Fruit fly (Drosophila melanogaster) whole organism, embryonic: Measurements from ENCODE around the gene Naam.

Source experiments
- B-H1 ChIP-seq: fragments of 200-800 bp; sonication (Bioruptor generic); IDR thresholded peaks from 3 replicates; pipeline ENCODE4 v1.3.6; 2022; ENCODE audit warnings: missing biosample characterization, missing genetic modification characterization
- CG10431 ChIP-seq: fragments of 200-800 bp; sonication (Bioruptor generic); optimal IDR thresholded peaks from 3 replicates; lab custom pipeline; 2018; ENCODE audit warnings: missing biosample characterization, mild to moderate bottlenecking, missing genetic modification characterization
- CG10543 ChIP-seq: fragments of 200-800 bp; sonication (Bioruptor generic); optimal IDR thresholded peaks from 3 replicates; lab custom pipeline; 2017; ENCODE audit warnings: missing biosample characterization, mild to moderate bottlenecking, missing genetic modification characterization, moderate library complexity
- CG10654 ChIP-seq: fragments of 200-800 bp; sonication (Bioruptor generic); optimal IDR thresholded peaks from 2 replicates; lab custom pipeline; 2016; ENCODE audit warnings: missing biosample characterization, missing genetic modification characterization
- CG11560 ChIP-seq: fragments of 200-800 bp; sonication (Bioruptor generic); IDR thresholded peaks from 3 replicates; pipeline ENCODE4 v1.3.6; 2022; ENCODE audit warnings: missing biosample characterization, missing genetic modification characterization
- CG1233 ChIP-seq: fragments of 200-800 bp; sonication (Bioruptor generic); optimal IDR thresholded peaks from 4 replicates; lab custom pipeline; 2018; ENCODE audit warnings: missing biosample characterization, mild to moderate bottlenecking, missing genetic modification characterization
- CG14965 ChIP-seq: fragments of 200-800 bp; sonication (Bioruptor generic); optimal IDR thresholded peaks from 2 replicates; lab custom pipeline; 2016; ENCODE audit warnings: missing biosample characterization, missing genetic modification characterization, borderline replicate concordance
- CG18619 ChIP-seq: fragments of 200-800 bp; sonication (Bioruptor generic); optimal IDR thresholded peaks from 3 replicates; lab custom pipeline; 2017; ENCODE audit warnings: missing biosample characterization, mild to moderate bottlenecking, missing genetic modification characterization
- CG30431 ChIP-seq: fragments of 200-800 bp; sonication (Bioruptor generic); optimal IDR thresholded peaks from 2 replicates; lab custom pipeline; 2017; ENCODE audit warnings: missing biosample characterization, missing genetic modification characterization
- CG31224 ChIP-seq: fragments of 200-800 bp; sonication (Bioruptor generic); IDR thresholded peaks from 2 replicates; pipeline ENCODE4 v1.3.6; 2022; ENCODE audit warnings: missing biosample characterization, missing genetic modification characterization
- CG32767 ChIP-seq: fragments of 200-800 bp; sonication (Bioruptor generic); IDR thresholded peaks from 2 replicates; pipeline ENCODE4 v1.3.6; 2022; ENCODE audit warnings: missing biosample characterization, missing genetic modification characterization
- CG3407 ChIP-seq: fragments of 200-800 bp; sonication (Bioruptor generic); optimal IDR thresholded peaks from 2 replicates; lab custom pipeline; 2018; ENCODE audit warnings: missing biosample characterization, mild to moderate bottlenecking, missing genetic modification characterization
- CG43689 ChIP-seq: fragments of 200-800 bp; sonication (Bioruptor generic); IDR thresholded peaks from 2 replicates; pipeline ENCODE4 v1.3.6; 2022; ENCODE audit warnings: missing biosample characterization, missing genetic modification characterization
- CG4617 ChIP-seq: fragments of 200-800 bp; sonication (Bioruptor generic); optimal IDR thresholded peaks from 3 replicates; lab custom pipeline; 2016; ENCODE audit warnings: missing biosample characterization, missing genetic modification characterization, borderline replicate concordance
- CG7372 ChIP-seq: fragments of 200-800 bp; sonication (Bioruptor generic); IDR thresholded peaks from 2 replicates; pipeline ENCODE4 v1.3.6; 2022; ENCODE audit warnings: missing biosample characterization, missing genetic modification characterization
- CG7556 ChIP-seq: fragments of 200-800 bp; sonication (Bioruptor generic); optimal IDR thresholded peaks from 2 replicates; lab custom pipeline; 2017; ENCODE audit warnings: missing biosample characterization, mild to moderate bottlenecking, missing genetic modification characterization
- CG7963 ChIP-seq: fragments of 200-800 bp; sonication (Bioruptor generic); IDR thresholded peaks from 3 replicates; pipeline ENCODE4 v1.3.6; 2022; ENCODE audit warnings: missing biosample characterization, missing genetic modification characterization; ENCODE audit not compliant: partially characterized antibody
- CG8089 ChIP-seq: fragments of 200-800 bp; sonication (Bioruptor generic); optimal IDR thresholded peaks from 3 replicates; lab custom pipeline; 2016; ENCODE audit warnings: missing biosample characterization, missing genetic modification characterization
- CG8388 ChIP-seq: fragments of 200-800 bp; sonication (Bioruptor generic); optimal IDR thresholded peaks from 2 replicates; lab custom pipeline; 2019; ENCODE audit warnings: missing biosample characterization, mild to moderate bottlenecking, missing genetic modification characterization, moderate library complexity
- CG8478 ChIP-seq: fragments of >200 bp; optimal IDR thresholded peaks from 2 replicates; lab custom pipeline; 2018
- CG9817 ChIP-seq: fragments of 200-800 bp; sonication (Bioruptor generic); optimal IDR thresholded peaks from 2 replicates; lab custom pipeline; 2018; ENCODE audit warnings: missing biosample characterization, mild to moderate bottlenecking, missing genetic modification characterization, moderate library complexity
- CG9932 ChIP-seq: fragments of 200-800 bp; sonication (Bioruptor generic); IDR thresholded peaks from 2 replicates; pipeline ENCODE4 v1.3.6; 2022; ENCODE audit warnings: missing biosample characterization, missing genetic modification characterization
- CkIIα-i1 ChIP-seq: fragments of 200-800 bp; sonication (Bioruptor generic); IDR thresholded peaks from 2 replicates; pipeline ENCODE4 v1.3.6; 2022; ENCODE audit warnings: missing biosample characterization, missing genetic modification characterization
- D ChIP-seq, 2 experiments: fragments of 200-800 bp in 1 of 2; fragments of >200 bp in 1 of 2; sonication (Bioruptor generic) in 1 of 2; optimal IDR thresholded peaks; 2 replicates in 1 of 2; 3 replicates in 1 of 2; lab custom pipeline; 2017; ENCODE audit warnings: mild to moderate bottlenecking in 1 of 2, missing biosample characterization in 1 of 2, missing genetic modification characterization in 1 of 2, missing genetic modification reagents in 1 of 2
- Dip2 ChIP-seq: fragments of 200-800 bp; sonication (Bioruptor generic); IDR thresholded peaks from 2 replicates; pipeline ENCODE4 v1.3.6; 2022; ENCODE audit warnings: missing biosample characterization, missing genetic modification characterization
- HmgZ ChIP-seq: fragments of 200-800 bp; sonication (Bioruptor generic); optimal IDR thresholded peaks from 2 replicates; lab custom pipeline; 2018; ENCODE audit warnings: missing biosample characterization, mild to moderate bottlenecking, missing genetic modification characterization
- Hmx ChIP-seq: fragments of 200-800 bp; sonication (Bioruptor generic); optimal IDR thresholded peaks from 2 replicates; lab custom pipeline; 2016; ENCODE audit warnings: missing biosample characterization, missing genetic modification characterization
- Oaz ChIP-seq: fragments of 200-800 bp; sonication (Bioruptor generic); IDR thresholded peaks from 2 replicates; pipeline ENCODE4 v1.3.6; 2022; ENCODE audit warnings: missing biosample characterization, missing genetic modification characterization
- Six4 ChIP-seq: fragments of 200-800 bp; sonication (Bioruptor generic); optimal IDR thresholded peaks from 2 replicates; lab custom pipeline; 2016; ENCODE audit warnings: missing biosample characterization, missing genetic modification characterization
- Usf ChIP-seq: fragments of 200-800 bp; sonication (Bioruptor generic); optimal IDR thresholded peaks from 2 replicates; lab custom pipeline; 2017; ENCODE audit warnings: missing genotype, missing biosample characterization, missing genetic modification characterization
- Vsx1 ChIP-seq: fragments of 200-800 bp; sonication (Bioruptor generic); optimal IDR thresholded peaks from 2 replicates; lab custom pipeline; 2017; ENCODE audit warnings: missing biosample characterization, mild to moderate bottlenecking, missing genetic modification characterization, missing genetic modification reagents
- ac ChIP-seq: fragments of 200-800 bp; sonication (Bioruptor generic); optimal IDR thresholded peaks from 3 replicates; lab custom pipeline; 2017; ENCODE audit warnings: missing biosample characterization, mild to moderate bottlenecking, missing genetic modification characterization
- al ChIP-seq: fragments of 200-800 bp; sonication (Bioruptor generic); IDR thresholded peaks from 2 replicates; pipeline ENCODE4 v1.3.6; 2022; ENCODE audit warnings: missing biosample characterization, missing genetic modification characterization
- bowl ChIP-seq: fragments of 200-800 bp; sonication (Bioruptor generic); IDR thresholded peaks from 2 replicates; pipeline ENCODE4 v1.3.6; 2022; ENCODE audit warnings: missing biosample characterization, missing genetic modification characterization
- br ChIP-seq: fragments of >200 bp; optimal IDR thresholded peaks from 2 replicates; lab custom pipeline; 2017
- cas ChIP-seq: fragments of 200-800 bp; sonication (Bioruptor generic); IDR thresholded peaks from 2 replicates; pipeline ENCODE4 v1.3.6; 2022; ENCODE audit warnings: missing biosample characterization, missing genetic modification characterization
- caup ChIP-seq: fragments of 200-800 bp; sonication (Bioruptor generic); optimal IDR thresholded peaks from 3 replicates; lab custom pipeline; 2017; ENCODE audit warnings: missing biosample characterization, mild to moderate bottlenecking, missing genetic modification characterization, moderate library complexity; ENCODE audit not compliant: severe bottlenecking
- croc ChIP-seq: fragments of 200-800 bp; sonication (Bioruptor generic); conservative IDR thresholded peaks from 3 replicates; pipeline ENCODE4 v1.3.6; 2022; ENCODE audit warnings: missing biosample characterization, missing genetic modification characterization
- dati ChIP-seq: fragments of 200-800 bp; sonication (Bioruptor generic); IDR thresholded peaks from 2 replicates; pipeline ENCODE4 v1.3.6; 2022; ENCODE audit warnings: missing biosample characterization, missing genetic modification characterization
- dmrt99B ChIP-seq: fragments of 200-800 bp; sonication (Bioruptor generic); optimal IDR thresholded peaks from 2 replicates; lab custom pipeline; 2018; ENCODE audit warnings: missing biosample characterization, mild to moderate bottlenecking, missing genetic modification characterization, moderate library complexity
- ftz-f1 ChIP-seq: fragments of 200-800 bp; sonication (Bioruptor generic); optimal IDR thresholded peaks from 2 replicates; lab custom pipeline; 2016; ENCODE audit warnings: missing biosample characterization, missing genetic modification characterization
- lab ChIP-seq: fragments of 200-800 bp; sonication (Bioruptor generic); optimal IDR thresholded peaks from 3 replicates; lab custom pipeline; 2017; ENCODE audit warnings: missing biosample characterization, missing genetic modification characterization, mild to moderate bottlenecking, moderate library complexity, missing genetic modification reagents
- nmo ChIP-seq: fragments of 200-800 bp; sonication (Bioruptor generic); optimal IDR thresholded peaks from 2 replicates; lab custom pipeline; 2018; ENCODE audit warnings: missing biosample characterization, mild to moderate bottlenecking, missing genetic modification characterization, moderate library complexity
- org-1 ChIP-seq: fragments of 200-800 bp; sonication (Bioruptor generic); optimal IDR thresholded peaks from 2 replicates; lab custom pipeline; 2017; ENCODE audit warnings: missing biosample characterization, missing genetic modification characterization
- otp ChIP-seq: fragments of 200-800 bp; sonication (Bioruptor generic); IDR thresholded peaks from 3 replicates; pipeline ENCODE4, ENCODE4 v1.3.6; 2022; ENCODE audit warnings: missing biosample characterization, missing genetic modification characterization
- sim ChIP-seq: fragments of 200-800 bp; sonication (Bioruptor generic); IDR thresholded peaks from 2 replicates; pipeline ENCODE4 v1.3.6; 2022; ENCODE audit warnings: missing biosample characterization, missing genetic modification characterization
- slp2 ChIP-seq: fragments of 200-800 bp; sonication (Bioruptor generic); optimal IDR thresholded peaks from 2 replicates; lab custom pipeline; 2016; ENCODE audit warnings: missing biosample characterization, missing genetic modification characterization
- ttk ChIP-seq: fragments of 200-800 bp; sonication (Bioruptor generic); IDR thresholded peaks from 2 replicates; pipeline ENCODE4 v2.1.2; 2022; ENCODE audit warnings: missing biosample characterization, missing genetic modification characterization
- wor ChIP-seq: fragments of 200-800 bp; sonication (Bioruptor generic); IDR thresholded peaks from 2 replicates; pipeline ENCODE4 v1.3.6; 2022; ENCODE audit warnings: missing biosample characterization, missing genetic modification characterization
- zfh2 ChIP-seq: fragments of 200-800 bp; sonication (Bioruptor generic); optimal IDR thresholded peaks from 2 replicates; lab custom pipeline; 2016; ENCODE audit warnings: missing biosample characterization, missing genetic modification characterization

The Naam gene

DNA sequence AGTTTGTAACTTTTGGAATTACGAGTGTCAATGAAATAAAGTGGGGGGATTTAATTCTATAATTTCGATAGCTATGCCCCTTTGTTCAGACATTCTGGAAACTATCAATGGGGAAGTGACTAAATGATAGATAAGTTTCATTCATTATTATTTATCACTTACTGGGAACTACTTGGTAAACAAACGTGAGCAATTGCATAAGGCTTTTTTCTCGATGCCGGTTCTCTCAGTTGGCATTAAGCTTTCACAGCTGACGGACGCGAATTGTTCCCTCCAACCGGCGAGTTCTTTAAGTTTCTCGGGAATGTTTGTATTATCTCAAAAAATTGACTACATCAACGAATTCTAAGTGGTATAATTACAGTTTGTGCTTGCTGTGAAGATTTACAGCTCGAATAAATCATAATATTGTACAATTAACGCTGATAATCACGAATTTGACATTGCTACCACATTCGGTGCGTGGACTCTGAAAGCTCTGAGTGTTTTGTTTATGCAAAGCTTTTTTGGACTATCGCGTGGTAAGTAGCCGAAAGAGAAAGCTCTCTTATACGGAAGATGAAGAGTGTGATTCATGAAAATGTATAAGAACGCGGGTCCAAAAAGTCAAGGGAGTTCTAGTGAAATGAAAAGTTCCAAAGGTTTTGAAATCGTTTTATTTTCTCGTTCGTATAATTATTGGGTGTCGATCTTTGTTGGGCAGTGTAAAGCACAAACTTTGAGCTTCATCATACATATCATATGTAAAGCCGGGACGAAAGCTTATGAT, at the start of gene Naam (continued):
- peak; percentile 86 for TF ChIP-seq zfh2 (GFP tag; lab: Kevin White, UChicago)
- peak; percentile 8 for TF ChIP-seq CG14965 (GFP tag; lab: Kevin White, UChicago)
- TF ChIP-seq CG7372 (GFP tag; lab: Robert Waterston, UW) = peak; percentile 59; the same call in 1 of the 2 replicates
- peak; percentile 46; the same call in 1 of the 3 replicates for TF ChIP-seq B-H1 (GFP tag; lab: Robert Waterston, UW)
- peak; percentile 71 for TF ChIP-seq Six4 (GFP tag; lab: Kevin White, UChicago)
- no peak for TF ChIP-seq Dip2 (GFP tag; lab: Robert Waterston, UW)
- no peak for TF ChIP-seq wor (GFP tag; lab: Robert Waterston, UW)
- no peak for TF ChIP-seq CG43689 (GFP tag; lab: Robert Waterston, UW)
- peak; percentile 58 for TF ChIP-seq CG31224 (GFP tag; lab: Robert Waterston, UW)
- TF ChIP-seq lab (GFP tag; lab: Kevin White, UChicago) = peak; percentile 93
- TF ChIP-seq CG8089 (GFP tag; lab: Kevin White, UChicago) = peak; percentile 50
- peak; percentile 36; the same call in 1 of the 2 replicates for TF ChIP-seq bowl
- TF ChIP-seq ttk (GFP tag; lab: Robert Waterston, UW) = peak; percentile 75
- no peak for TF ChIP-seq CG8478 (lab: Kevin White, UChicago)
- peak; percentile 14 for TF ChIP-seq CG3407
- peak; percentile 74 for TF ChIP-seq CG18619 (GFP tag; lab: Kevin White, UChicago)
- peak; percentile 82 for TF ChIP-seq CG9932
- TF ChIP-seq CG8388 = peak; percentile 59
- TF ChIP-seq nmo (GFP tag; lab: Kevin White, UChicago) = peak; percentile 61
- TF ChIP-seq otp (GFP tag; lab: Robert Waterston, UW) = peak; percentile 62; the same call in 1 of the 3 replicates
- TF ChIP-seq CG9817 (tag; lab: Kevin White, UChicago) = peak; percentile 55
- peak; percentile 52 for TF ChIP-seq CG4617 (GFP tag; lab: Kevin White, UChicago)
- TF ChIP-seq CG10431 (GFP tag; lab: Kevin White, UChicago) = no peak
- 0 out of 2 replicates have a peak, but pooled peaks have one; percentile 33 for TF ChIP-seq cas (GFP tag; lab: Robert Waterston, UW)
- TF ChIP-seq ac (GFP tag; lab: Kevin White, UChicago) = no peak
- TF ChIP-seq Oaz (GFP tag; lab: Robert Waterston, UW) = no peak
- no peak for TF ChIP-seq ftz-f1 (GFP tag; lab: Kevin White, UChicago)
- TF ChIP-seq dati (GFP tag; lab: Robert Waterston, UW) = peak; percentile 7; the same call in 1 of the 2 replicates
- no peak for TF ChIP-seq croc (GFP tag; lab: Robert Waterston, UW)
- TF ChIP-seq CG7556 (GFP tag; lab: Kevin White, UChicago) = peak; percentile 85
- TF ChIP-seq CkIIα-i1 (GFP tag; lab: Robert Waterston, UW) = no peak
- TF ChIP-seq CG10654 = peak; percentile 54
- no peak for TF ChIP-seq br (lab: Kevin White, UChicago)
- peak; percentile 49 for TF ChIP-seq slp2 (GFP tag; lab: Kevin White, UChicago)
- peak; percentile 73 for TF ChIP-seq dmrt99B (tag; lab: Kevin White, UChicago)
- TF ChIP-seq Usf (GFP tag; lab: Kevin White, UChicago) = no peak
- peak; percentile 71 for TF ChIP-seq CG1233 (GFP tag; lab: Kevin White, UChicago)
- no peak for TF ChIP-seq D (optimal IDR thresholded peaks at IDR 0.05; lab: Kevin White, UChicago)
- TF ChIP-seq D (GFP tag; optimal IDR thresholded peaks at IDR 0.05; lab: Kevin White, UChicago) = no peak
- TF ChIP-seq CG11560 (tag; lab: Robert Waterston, UW) = no peak
- TF ChIP-seq caup = peak; percentile 83
- 0 out of 2 replicates have a peak, but pooled peaks have one; percentile 26 for TF ChIP-seq sim (GFP tag; lab: Robert Waterston, UW)
- TF ChIP-seq CG32767 (GFP tag; lab: Robert Waterston, UW) = peak; percentile 70
- peak; percentile 47 for TF ChIP-seq Vsx1 (GFP tag; lab: Kevin White, UChicago)
- peak; percentile 62 for TF ChIP-seq al
- no peak for TF ChIP-seq CG30431 (GFP tag; lab: Kevin White, UChicago)
- TF ChIP-seq CG10543 = peak; percentile 78
- peak; percentile 65 for TF ChIP-seq HmgZ (tag; lab: Kevin White, UChicago)
- TF ChIP-seq org-1 (GFP tag; lab: Kevin White, UChicago) = peak; percentile 61
- TF ChIP-seq CG7963 (GFP tag; lab: Robert Waterston, UW) = no peak
- TF ChIP-seq Hmx (GFP tag; lab: Kevin White, UChicago) = peak; percentile 45
